Worm (Caenorhabditis elegans): ENCODE data around the gene F14H8.8.

- TF ChIP-seq him-1 (tag; optimal IDR thresholded peaks at IDR 0.05) (no peak), W03F9.2 (tag; optimal IDR thresholded peaks at IDR 0.05) (no peak), dao-5 (tag; optimal IDR thresholded peaks at IDR 0.05) (no peak)
These were observed 35.6 kb upstream of the F14H8.8 start, which contains the start of gene fil-1 for ce11 chrV:14993620-14994019.
